Fruit fly (Drosophila melanogaster) whole organism, embryonic: ENCODE data around the gene kairos.
A peak's percentile ranks its signal among the peaks of the same experiment; 100 is the strongest.

Experiments used
- Atf6 ChIP-seq: fragments of 200-800 bp; sonication (Bioruptor generic); IDR thresholded peaks from 2 replicates; pipeline ENCODE4 v1.3.6; 2022; ENCODE audit warnings: missing biosample characterization, missing genetic modification characterization
- B-H2 ChIP-seq: fragments of 200-800 bp; sonication (Bioruptor generic); optimal IDR thresholded peaks from 2 replicates; lab custom pipeline; 2018; ENCODE audit warnings: missing biosample characterization, mild to moderate bottlenecking, missing genetic modification characterization
- CG10209 ChIP-seq: fragments of 200-800 bp; sonication (Bioruptor generic); optimal IDR thresholded peaks from 3 replicates; lab custom pipeline; 2017; ENCODE audit warnings: missing biosample characterization, mild to moderate bottlenecking, missing genetic modification characterization, missing genetic modification reagents
- CG10543 ChIP-seq: fragments of 200-800 bp; sonication (Bioruptor generic); optimal IDR thresholded peaks from 3 replicates; lab custom pipeline; 2017; ENCODE audit warnings: missing biosample characterization, mild to moderate bottlenecking, missing genetic modification characterization, moderate library complexity
- CG12071 ChIP-seq: fragments of 200-800 bp; sonication (Bioruptor generic); optimal IDR thresholded peaks from 3 replicates; lab custom pipeline; 2018; ENCODE audit warnings: missing biosample characterization, mild to moderate bottlenecking, missing genetic modification characterization
- CG12769 ChIP-seq: fragments of 200-800 bp; sonication (Bioruptor generic); optimal IDR thresholded peaks from 2 replicates; lab custom pipeline; 2019; ENCODE audit warnings: missing biosample characterization, mild to moderate bottlenecking, missing genetic modification characterization, moderate library complexity
- CG13287 ChIP-seq: fragments of 200-800 bp; sonication (Bioruptor generic); IDR thresholded peaks from 2 replicates; pipeline ENCODE4 v1.3.6; 2022; ENCODE audit warnings: missing biosample characterization, missing genetic modification characterization; ENCODE audit not compliant: partially characterized antibody
- CG15696 ChIP-seq: fragments of 200-800 bp; sonication (Bioruptor generic); optimal IDR thresholded peaks from 2 replicates; lab custom pipeline; 2019; ENCODE audit warnings: missing biosample characterization, mild to moderate bottlenecking, missing genetic modification characterization, moderate library complexity
- CG16813 ChIP-seq: fragments of 200-800 bp; sonication (Bioruptor generic); IDR thresholded peaks from 3 replicates; pipeline ENCODE4 v1.3.6; 2022; ENCODE audit warnings: missing biosample characterization, missing genetic modification characterization; ENCODE audit not compliant: partially characterized antibody
- CG17912 ChIP-seq: fragments of 200-800 bp; sonication (Bioruptor generic); optimal IDR thresholded peaks from 2 replicates; lab custom pipeline; 2018; ENCODE audit warnings: missing biosample characterization, mild to moderate bottlenecking, missing genetic modification characterization
- CG34224 ChIP-seq: fragments of 200-800 bp; sonication (Bioruptor generic); IDR thresholded peaks from 3 replicates; pipeline ENCODE4 v1.3.6; 2022; ENCODE audit warnings: missing biosample characterization, missing genetic modification characterization; ENCODE audit not compliant: partially characterized antibody
- CG34376 ChIP-seq: fragments of 200-800 bp; sonication (Bioruptor generic); optimal IDR thresholded peaks from 2 replicates; lab custom pipeline; 2018; ENCODE audit warnings: missing biosample characterization, mild to moderate bottlenecking, missing genetic modification characterization
- CG34422 ChIP-seq: fragments of 200-800 bp; sonication (Bioruptor generic); IDR thresholded peaks from 3 replicates; pipeline ENCODE4 v1.3.6; 2022; ENCODE audit warnings: missing biosample characterization, missing genetic modification characterization
- CG3847 ChIP-seq: fragments of 200-800 bp; sonication (Bioruptor generic); IDR thresholded peaks from 2 replicates; pipeline ENCODE4 v1.3.6; 2022; ENCODE audit warnings: missing biosample characterization, missing genetic modification characterization
- CG4282 ChIP-seq: fragments of 200-800 bp; sonication (Bioruptor generic); optimal IDR thresholded peaks from 2 replicates; lab custom pipeline; 2016; ENCODE audit warnings: missing biosample characterization, missing genetic modification characterization
- CG4730 ChIP-seq: fragments of 200-800 bp; sonication (Bioruptor generic); IDR thresholded peaks from 2 replicates; pipeline ENCODE4 v1.3.6; 2022; ENCODE audit warnings: missing biosample characterization, missing genetic modification characterization
- CG7928 ChIP-seq: fragments of 200-800 bp; sonication (Bioruptor generic); optimal IDR thresholded peaks from 2 replicates; lab custom pipeline; 2017; ENCODE audit warnings: missing biosample characterization, mild to moderate bottlenecking, missing genetic modification characterization
- CG8924 ChIP-seq: fragments of 200-800 bp; optimal IDR thresholded peaks from 3 replicates; lab custom pipeline; 2019; ENCODE audit warnings: missing biosample characterization, mild to moderate bottlenecking, missing genetic modification characterization, moderate library complexity
- CG9932 ChIP-seq: fragments of 200-800 bp; sonication (Bioruptor generic); IDR thresholded peaks from 2 replicates; pipeline ENCODE4 v1.3.6; 2022; ENCODE audit warnings: missing biosample characterization, missing genetic modification characterization
- CoRest ChIP-seq: fragments of 200-800 bp; sonication (Bioruptor generic); optimal IDR thresholded peaks from 3 replicates; lab custom pipeline; 2018; ENCODE audit warnings: missing biosample characterization, mild to moderate bottlenecking, missing genetic modification characterization, moderate library complexity
- D ChIP-seq, 2 experiments: fragments of 200-800 bp in 1 of 2; fragments of >200 bp in 1 of 2; sonication (Bioruptor generic) in 1 of 2; optimal IDR thresholded peaks; 2 replicates in 1 of 2; 3 replicates in 1 of 2; lab custom pipeline; 2017; ENCODE audit warnings: mild to moderate bottlenecking in 1 of 2, missing biosample characterization in 1 of 2, missing genetic modification characterization in 1 of 2, missing genetic modification reagents in 1 of 2
- Dip3 ChIP-seq: fragments of 200-800 bp; sonication (Bioruptor generic); optimal IDR thresholded peaks from 3 replicates; lab custom pipeline; 2016; ENCODE audit warnings: missing biosample characterization, missing genetic modification characterization
- Doc3 ChIP-seq: fragments of 200-800 bp; sonication (Bioruptor generic); IDR thresholded peaks from 3 replicates; pipeline ENCODE4 v1.3.6; 2022; ENCODE audit warnings: missing biosample characterization, missing genetic modification characterization; ENCODE audit not compliant: partially characterized antibody
- Elba2 ChIP-seq: fragments of 200-800 bp; sonication (Bioruptor generic); optimal IDR thresholded peaks from 3 replicates; lab custom pipeline; 2016; ENCODE audit warnings: missing biosample characterization, missing genetic modification characterization
- Fer3 ChIP-seq: fragments of 200-800 bp; sonication (Bioruptor generic); optimal IDR thresholded peaks from 2 replicates; lab custom pipeline; 2018; ENCODE audit warnings: missing biosample characterization, mild to moderate bottlenecking, missing genetic modification characterization, moderate library complexity
- HmgZ ChIP-seq: fragments of 200-800 bp; sonication (Bioruptor generic); optimal IDR thresholded peaks from 2 replicates; lab custom pipeline; 2018; ENCODE audit warnings: missing biosample characterization, mild to moderate bottlenecking, missing genetic modification characterization
- NC2β ChIP-seq: fragments of 200-800 bp; sonication (Bioruptor generic); optimal IDR thresholded peaks from 2 replicates; lab custom pipeline; 2016; ENCODE audit warnings: missing biosample characterization, missing genetic modification characterization
- Opbp ChIP-seq: fragments of 200-800 bp; sonication (Bioruptor generic); IDR thresholded peaks from 3 replicates; pipeline ENCODE4 v1.3.6; 2022; ENCODE audit warnings: missing biosample characterization, missing genetic modification characterization; ENCODE audit not compliant: partially characterized antibody
- PHDP ChIP-seq: fragments of 200-800 bp; sonication (Bioruptor generic); optimal IDR thresholded peaks from 3 replicates; lab custom pipeline; 2018; ENCODE audit warnings: missing biosample characterization, mild to moderate bottlenecking, missing genetic modification characterization, moderate library complexity
- Sin3A ChIP-seq: fragments of >200 bp; optimal IDR thresholded peaks from 2 replicates; lab custom pipeline; 2018
- Spps ChIP-seq: fragments of 200-800 bp; sonication (Bioruptor generic); optimal IDR thresholded peaks from 2 replicates; lab custom pipeline; 2018; ENCODE audit warnings: missing biosample characterization, mild to moderate bottlenecking, missing genetic modification characterization
- Taf1 ChIP-seq: fragments of 200-800 bp; sonication (Bioruptor generic); IDR thresholded peaks from 2 replicates; pipeline ENCODE4 v1.3.6; 2022; ENCODE audit warnings: missing biosample characterization, missing genetic modification characterization
- ara ChIP-seq: fragments of 200-800 bp; sonication (Bioruptor generic); IDR thresholded peaks from 2 replicates; pipeline ENCODE4 v1.3.6; 2022; ENCODE audit warnings: missing biosample characterization, missing genetic modification characterization
- bsh ChIP-seq, 2 experiments: fragments of 200-800 bp; sonication (Bioruptor generic); optimal IDR thresholded peaks; 2 replicates each; lab custom pipeline; 2017 to 2018; ENCODE audit warnings: mild to moderate bottlenecking in 2 of 2, missing biosample characterization in 2 of 2, missing genetic modification characterization in 2 of 2, moderate library complexity in 1 of 2
- cato ChIP-seq: fragments of 200-800 bp; sonication (Bioruptor generic); optimal IDR thresholded peaks from 2 replicates; lab custom pipeline; 2016; ENCODE audit warnings: missing biosample characterization, missing genetic modification characterization, borderline replicate concordance
- corto ChIP-seq: fragments of 200-800 bp; sonication (Bioruptor generic); optimal IDR thresholded peaks from 2 replicates; lab custom pipeline; 2016; ENCODE audit warnings: missing biosample characterization, mild to moderate bottlenecking, missing genetic modification characterization, moderate library complexity
- gfzf ChIP-seq: fragments of 200-800 bp; sonication (Bioruptor generic); optimal IDR thresholded peaks from 2 replicates; lab custom pipeline; 2016; ENCODE audit warnings: missing biosample characterization, mild to moderate bottlenecking, missing genetic modification characterization, moderate library complexity
- grn ChIP-seq: fragments of 200-800 bp; sonication (Bioruptor generic); optimal IDR thresholded peaks from 3 replicates; lab custom pipeline; 2017; ENCODE audit warnings: missing biosample characterization, missing genetic modification characterization
- lilli ChIP-seq: fragments of 200-800 bp; sonication (Bioruptor generic); optimal IDR thresholded peaks from 3 replicates; lab custom pipeline; 2016; ENCODE audit warnings: missing biosample characterization, missing genetic modification characterization
- oc ChIP-seq: fragments of 200-800 bp; sonication (Bioruptor generic); optimal IDR thresholded peaks from 2 replicates; lab custom pipeline; 2018; ENCODE audit warnings: missing biosample characterization, mild to moderate bottlenecking, missing genetic modification characterization, moderate library complexity
- sc ChIP-seq, 3 experiments: fragments of >200 bp in 2 of 3; fragments of 200-800 bp in 1 of 3; sonication (Bioruptor generic) in 1 of 3; optimal IDR thresholded peaks; 2 replicates in 2 of 3; 3 replicates in 1 of 3; lab custom pipeline; 2017; ENCODE audit warnings: mild to moderate bottlenecking in 1 of 3, missing biosample characterization in 1 of 3, missing genetic modification characterization in 1 of 3, missing genetic modification reagents in 1 of 3
- sens-2 ChIP-seq: fragments of 200-800 bp; sonication (Bioruptor generic); IDR thresholded peaks from 2 replicates; pipeline ENCODE4 v1.3.6; 2022; ENCODE audit warnings: missing biosample characterization, missing genetic modification characterization
- tna ChIP-seq: fragments of 200-800 bp; sonication (Bioruptor generic); IDR thresholded peaks from 2 replicates; pipeline ENCODE4 v1.3.6; 2022; ENCODE audit warnings: missing biosample characterization, missing genetic modification characterization; ENCODE audit not compliant: partially characterized antibody
- trem ChIP-seq: fragments of 200-800 bp; optimal IDR thresholded peaks from 3 replicates; lab custom pipeline; 2019; ENCODE audit warnings: missing biosample characterization, mild to moderate bottlenecking, missing genetic modification characterization, moderate library complexity
- vfl ChIP-seq: fragments of 200-800 bp; sonication (Bioruptor generic); optimal IDR thresholded peaks from 2 replicates; lab custom pipeline; 2016; ENCODE audit warnings: missing biosample characterization, missing genetic modification characterization
- vnd ChIP-seq: fragments of 200-800 bp; sonication (Bioruptor generic); IDR thresholded peaks from 3 replicates; pipeline ENCODE4 v1.3.6; 2022; ENCODE audit warnings: missing biosample characterization, missing genetic modification characterization; ENCODE audit not compliant: partially characterized antibody
- zen ChIP-seq: fragments of 200-800 bp; sonication (Bioruptor generic); optimal IDR thresholded peaks from 3 replicates; lab custom pipeline; 2018; ENCODE audit warnings: missing biosample characterization, mild to moderate bottlenecking, missing genetic modification characterization, moderate library complexity

Gene kairos

dm6 chrX:18366033-18366850 is 10.3 kb upstream of the kairos start, which contains the start of gene CrebB (continued):
- TF ChIP-seq vnd: no peak
- no peak for TF ChIP-seq zen (tag; lab: Kevin White, UChicago)
- TF ChIP-seq tna (GFP tag; lab: Robert Waterston, UW): no peak
- peak; percentile 55 for TF ChIP-seq ara (GFP tag; lab: Robert Waterston, UW)
- peak; percentile 22 for TF ChIP-seq PHDP (tag; lab: Kevin White, UChicago)
- peak; percentile 25 for TF ChIP-seq corto
- no peak for TF ChIP-seq CoRest (tag; lab: Kevin White, UChicago)
- TF ChIP-seq Sin3A (lab: Kevin White, UChicago): no peak
- no peak for TF ChIP-seq CG15696 (tag; lab: Kevin White, UChicago)
- TF ChIP-seq cato (GFP tag; lab: Kevin White, UChicago): no peak
- peak; percentile 7 for TF ChIP-seq CG4282 (GFP tag; lab: Kevin White, UChicago)
- TF ChIP-seq B-H2: peak; percentile 42
- TF ChIP-seq CG4730 (GFP tag; lab: Robert Waterston, UW): no peak
- peak; percentile 46 for TF ChIP-seq CG17912 (GFP tag; lab: Kevin White, UChicago)
- no peak for TF ChIP-seq gfzf
- TF ChIP-seq CG10209 (GFP tag; lab: Kevin White, UChicago): no peak
- TF ChIP-seq CG7928 (GFP tag; lab: Kevin White, UChicago): no peak
- peak; percentile 30 for TF ChIP-seq vfl (GFP tag; lab: Kevin White, UChicago)
- TF ChIP-seq CG10543 (GFP tag; lab: Kevin White, UChicago): peak; percentile 97
- no peak for TF ChIP-seq Elba2 (GFP tag; lab: Kevin White, UChicago)
- no peak for TF ChIP-seq Atf6 (GFP tag; lab: Robert Waterston, UW)
- TF ChIP-seq trem: no peak
- TF ChIP-seq Dip3 (GFP tag; lab: Kevin White, UChicago): peak; percentile 41
- TF ChIP-seq CG12071 (GFP tag; lab: Kevin White, UChicago): no peak
- peak; percentile 5 to 25 for TF ChIP-seq bsh (GFP tag; optimal IDR thresholded peaks at IDR 0.05; lab: Kevin White, UChicago)
- peak; percentile 60 for TF ChIP-seq CG13287 (GFP tag; lab: Robert Waterston, UW)
- peak; percentile 84 for TF ChIP-seq CG34376 (GFP tag; lab: Kevin White, UChicago)
- no peak for TF ChIP-seq CG8924 (tag; lab: Kevin White, UChicago)
- TF ChIP-seq oc (tag; lab: Kevin White, UChicago): peak; percentile 82
- TF ChIP-seq grn (GFP tag; lab: Kevin White, UChicago): peak; percentile 74
- TF ChIP-seq lilli: peak; percentile 34
- TF ChIP-seq CG9932 (GFP tag; lab: Robert Waterston, UW): peak; percentile 65
- TF ChIP-seq HmgZ (tag; lab: Kevin White, UChicago): peak; percentile 77
- TF ChIP-seq sens-2 (GFP tag; lab: Robert Waterston, UW): no peak
- TF ChIP-seq NC2β (GFP tag; lab: Kevin White, UChicago): no peak
- peak; percentile 65; the same call in 2 of the 3 replicates for TF ChIP-seq CG34422 (GFP tag; lab: Robert Waterston, UW)
- TF ChIP-seq Spps (tag; lab: Kevin White, UChicago): no peak
- TF ChIP-seq CG3847 (GFP tag; lab: Robert Waterston, UW): 0 out of 2 replicates have a peak, but pooled peaks have one; percentile 21
- TF ChIP-seq D (optimal IDR thresholded peaks at IDR 0.05; lab: Kevin White, UChicago): no peak
- no peak for TF ChIP-seq D (GFP tag; optimal IDR thresholded peaks at IDR 0.05; lab: Kevin White, UChicago)
- TF ChIP-seq Doc3 (GFP tag; lab: Robert Waterston, UW): no peak
- TF ChIP-seq Taf1 (GFP tag; lab: Robert Waterston, UW): no peak
- peak; percentile 90 for TF ChIP-seq CG12769 (tag; lab: Kevin White, UChicago)
- TF ChIP-seq Fer3 (tag; lab: Kevin White, UChicago): peak; percentile 31
- no peak for TF ChIP-seq Opbp
- peak; percentile 49; the same call in 2 of the 3 replicates for TF ChIP-seq CG34224 (GFP tag; lab: Robert Waterston, UW)
- no peak for TF ChIP-seq CG16813
- no peak for TF ChIP-seq sc (optimal IDR thresholded peaks at IDR 0.05; lab: Kevin White, UChicago)
- no peak for TF ChIP-seq sc (GFP tag; optimal IDR thresholded peaks at IDR 0.05; lab: Kevin White, UChicago)
